Worm (Caenorhabditis elegans): ENCODE measurements around the gene pho-11.

DNA sequence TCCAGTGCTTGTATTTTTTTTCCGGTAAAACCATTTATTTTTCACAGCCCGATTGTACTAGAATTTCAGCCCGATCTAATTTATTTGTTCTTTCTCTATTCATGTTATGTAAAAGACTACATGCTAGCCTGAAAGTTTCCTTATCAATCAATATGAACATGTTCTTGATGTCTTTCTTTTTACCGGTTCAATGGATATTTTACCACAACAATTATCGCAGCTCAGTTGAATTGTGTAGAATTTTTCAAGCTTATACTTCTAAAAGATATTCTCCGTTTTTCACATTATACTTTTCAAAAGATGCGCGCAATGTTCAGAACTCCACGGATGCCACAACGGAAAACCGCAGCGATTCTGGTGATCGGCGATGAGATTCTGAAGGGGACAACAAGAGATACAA lies 12.2 kb downstream of the pho-11 start, which contains the start of gene flad-1:
- TF ChIP-seq vab-7 (GFP tag; IDR thresholded peaks at IDR 0.05) (no peak), daf-8 (GFP tag; IDR thresholded peaks at IDR 0.05) (no peak), Y48G9A.11 (GFP tag; IDR thresholded peaks at IDR 0.05) (no peak), dmd-9 (GFP tag; IDR thresholded peaks at IDR 0.05) (no peak)

All from whole organism, L4 larva.